Worm (Caenorhabditis elegans) whole organism, early embryonic: Measurements from ENCODE around the gene dgk-1.

Experiments
- B0310.2 ChIP-seq: sonication (generic microtip); optimal IDR thresholded peaks from 2 replicates; lab custom pipeline; 2016; ENCODE audit warnings: mild to moderate bottlenecking, missing genetic modification characterization, missing compliant biosample characterization
- ama-1 ChIP-seq: fragments of 150-350 bp; optimal IDR thresholded peaks from 2 replicates; lab custom pipeline; 2014
- ceh-13 ChIP-seq: fragments of 200-800 bp; sonication (Bioruptor generic); optimal IDR thresholded peaks from 2 replicates; lab custom pipeline; 2018; ENCODE audit warnings: mild to moderate bottlenecking, missing genetic modification characterization, missing compliant biosample characterization
- ceh-36 ChIP-seq: sonication (generic microtip); optimal IDR thresholded peaks from 2 replicates; lab custom pipeline; 2016; ENCODE audit warnings: missing genetic modification characterization, inconsistent platforms, missing compliant biosample characterization
- flt-1 ChIP-seq: fragments of 200-800 bp; sonication (Bioruptor generic); IDR thresholded peaks from 2 replicates; pipeline ENCODE4 v1.3.6; 2022; ENCODE audit warnings: missing genetic modification characterization, missing compliant biosample characterization
- hmbx-1 ChIP-seq: sonication (generic microtip); optimal IDR thresholded peaks from 2 replicates; lab custom pipeline; 2016; ENCODE audit warnings: mild to moderate bottlenecking, missing genetic modification characterization, missing compliant biosample characterization
- hmg-4 ChIP-seq: fragments of 200-800 bp; sonication (Bioruptor generic); optimal IDR thresholded peaks from 2 replicates; lab custom pipeline; 2018; ENCODE audit warnings: mild to moderate bottlenecking, missing genetic modification characterization, missing compliant biosample characterization
- hnd-1 ChIP-seq: sonication (generic microtip); optimal IDR thresholded peaks from 2 replicates; lab custom pipeline; 2016; ENCODE audit warnings: missing genetic modification characterization, missing compliant biosample characterization
- pes-1 ChIP-seq: fragments of 200-800 bp; sonication (Bioruptor generic); IDR thresholded peaks from 2 replicates; pipeline ENCODE4 v1.3.6; 2022; ENCODE audit warnings: missing genetic modification reagents, missing genetic modification characterization, missing compliant biosample characterization
- scrt-1 ChIP-seq: fragments of 200-800 bp; sonication (Bioruptor generic); IDR thresholded peaks from 2 replicates; pipeline ENCODE4 v1.3.6; 2022; ENCODE audit warnings: missing genetic modification characterization, missing compliant biosample characterization
- sea-1 ChIP-seq: fragments of 200-800 bp; sonication (Bioruptor generic); conservative IDR thresholded peaks from 2 replicates; pipeline ENCODE4 v1.3.6; 2022; ENCODE audit warnings: missing genetic modification characterization, missing compliant biosample characterization
- tbx-11 ChIP-seq: fragments of 200-800 bp; sonication (Bioruptor generic); IDR thresholded peaks from 2 replicates; pipeline ENCODE4 v1.3.6; 2022; ENCODE audit warnings: missing genetic modification characterization, missing compliant biosample characterization
- tbx-37 ChIP-seq: fragments of 200-800 bp; sonication (Bioruptor generic); conservative IDR thresholded peaks from 2 replicates; pipeline ENCODE4 v1.3.6; 2022; ENCODE audit warnings: missing genetic modification reagents, missing genetic modification characterization, missing compliant biosample characterization

ce11 chrX:954499-955061 lies 36.7 kb downstream of the dgk-1 start, which contains the start of gene apm-3:
- TF ChIP-seq sea-1 (GFP tag; lab: Robert Waterston, UW) (no peak), ama-1 (lab: Kevin White, UChicago) (no peak), hnd-1 (tag; lab: Kevin White, UChicago) (no peak), hmbx-1 (tag; lab: Kevin White, UChicago) (no peak), ceh-13 (GFP tag; lab: Kevin White, UChicago) (no peak), flt-1 (GFP tag; lab: Robert Waterston, UW) (no peak; the same call in 1 of the 2 replicates), tbx-37 (GFP tag; lab: Robert Waterston, UW) (no peak), scrt-1 (no peak), B0310.2 (tag; lab: Kevin White, UChicago) (no peak), pes-1 (GFP tag; lab: Robert Waterston, UW) (no peak), ceh-36 (tag; lab: Kevin White, UChicago) (no peak), hmg-4 (peak; percentile 38), tbx-11 (GFP tag; lab: Robert Waterston, UW) (no peak)
